Worm (Caenorhabditis elegans): ENCODE data around the gene srb-11.

srb-11 gene

ce11 chrIII:6479439-6479838 lies 13.3 kb downstream of the srb-11 start:
- TF ChIP-seq med-1 (GFP tag; optimal IDR thresholded peaks at IDR 0.05; ENCODE audit: insufficient read depth) = no peak
- TF ChIP-seq flt-1 (GFP tag; IDR thresholded peaks at IDR 0.05) = no peak
- TF ChIP-seq ztf-23 (GFP tag; IDR thresholded peaks at IDR 0.05) = no peak
- TF ChIP-seq ref-1 (GFP tag; conservative IDR thresholded peaks at IDR 0.05) = no peak
- TF ChIP-seq cog-1 (tag; optimal IDR thresholded peaks at IDR 0.05) = no peak
- no peak for TF ChIP-seq klf-2 (GFP tag; conservative IDR thresholded peaks at IDR 0.05)
- no peak for TF ChIP-seq tab-1 (GFP tag; IDR thresholded peaks at IDR 0.05)
- no peak for TF ChIP-seq ztf-29 (GFP tag; IDR thresholded peaks at IDR 0.05)
- TF ChIP-seq T22C8.4 (GFP tag; IDR thresholded peaks at IDR 0.05) = no peak

- TF ChIP-seq ztf-29 (GFP tag; IDR thresholded peaks at IDR 0.05) (no peak), cog-1 (tag; optimal IDR thresholded peaks at IDR 0.05) (no peak), ztf-23 (GFP tag; IDR thresholded peaks at IDR 0.05) (no peak), klf-2 (GFP tag; conservative IDR thresholded peaks at IDR 0.05) (no peak), T22C8.4 (GFP tag; IDR thresholded peaks at IDR 0.05) (no peak), tab-1 (GFP tag; IDR thresholded peaks at IDR 0.05) (no peak)
Observed at ce11 chrIII:6478256-6479004, 14.3 kb downstream of the srb-11 start, which contains the start of gene zip-8. Gene zip-8, plus strand, starts transcription at chrIII:6478955.

ce11 chrIII:6476380-6476779 lies 16.3 kb downstream of the srb-11 start:
- TF ChIP-seq klf-2 (GFP tag; conservative IDR thresholded peaks at IDR 0.05) (no peak), cog-1 (tag; optimal IDR thresholded peaks at IDR 0.05) (no peak), tab-1 (GFP tag; IDR thresholded peaks at IDR 0.05) (no peak), ztf-29 (GFP tag; IDR thresholded peaks at IDR 0.05) (no peak), flt-1 (GFP tag; IDR thresholded peaks at IDR 0.05) (no peak), ztf-23 (GFP tag; IDR thresholded peaks at IDR 0.05) (no peak), med-1 (GFP tag; optimal IDR thresholded peaks at IDR 0.05; ENCODE audit: insufficient read depth) (no peak), ref-1 (GFP tag; conservative IDR thresholded peaks at IDR 0.05) (no peak), T22C8.4 (GFP tag; IDR thresholded peaks at IDR 0.05) (no peak)

- no peak for TF ChIP-seq T22C8.4 (GFP tag; IDR thresholded peaks at IDR 0.05)
- no peak for TF ChIP-seq ztf-23 (GFP tag; IDR thresholded peaks at IDR 0.05)
- no peak for TF ChIP-seq ztf-29 (GFP tag; IDR thresholded peaks at IDR 0.05)
- no peak for TF ChIP-seq flt-1 (GFP tag; IDR thresholded peaks at IDR 0.05)
- TF ChIP-seq cog-1 (tag; optimal IDR thresholded peaks at IDR 0.05) = no peak
- no peak for TF ChIP-seq klf-2 (GFP tag; conservative IDR thresholded peaks at IDR 0.05)
- no peak for TF ChIP-seq tab-1 (GFP tag; IDR thresholded peaks at IDR 0.05)
- TF ChIP-seq ref-1 (GFP tag; conservative IDR thresholded peaks at IDR 0.05) = no peak
- TF ChIP-seq med-1 (GFP tag; optimal IDR thresholded peaks at IDR 0.05; ENCODE audit: insufficient read depth) = no peak
Observed at ce11 chrIII:6471451-6471850, 21.3 kb downstream of the srb-11 start, which contains the start of gene wht-6. Gene wht-6, plus strand, starts transcription at chrIII:6471751.

- TF ChIP-seq ztf-23 (GFP tag; IDR thresholded peaks at IDR 0.05) (no peak), T22C8.4 (GFP tag; IDR thresholded peaks at IDR 0.05) (no peak), flt-1 (GFP tag; IDR thresholded peaks at IDR 0.05) (no peak), tab-1 (GFP tag; IDR thresholded peaks at IDR 0.05) (no peak), cog-1 (tag; optimal IDR thresholded peaks at IDR 0.05) (no peak), ztf-29 (GFP tag; IDR thresholded peaks at IDR 0.05) (no peak), klf-2 (GFP tag; conservative IDR thresholded peaks at IDR 0.05) (no peak), ref-1 (GFP tag; conservative IDR thresholded peaks at IDR 0.05) (no peak), med-1 (GFP tag; optimal IDR thresholded peaks at IDR 0.05; ENCODE audit: insufficient read depth) (no peak)
Observed at ce11 chrIII:6467005-6467404, 25.7 kb downstream of the srb-11 start, which contains the start of gene T26A5.2. Gene T26A5.2, plus strand, starts transcription at chrIII:6467305.

ce11 chrIII:6464913-6465312 lies 27.8 kb downstream of the srb-11 start, which contains the start of gene nduf-2.2:
Gene nduf-2.2, plus strand, starts transcription at chrIII:6465222.
- TF ChIP-seq flt-1 (GFP tag; IDR thresholded peaks at IDR 0.05) (no peak), cog-1 (tag; optimal IDR thresholded peaks at IDR 0.05) (no peak), ztf-23 (GFP tag; IDR thresholded peaks at IDR 0.05) (no peak), med-1 (GFP tag; optimal IDR thresholded peaks at IDR 0.05; ENCODE audit: insufficient read depth) (no peak)

ce11 chrIII:6464113-6464571 lies 28.6 kb downstream of the srb-11 start:
- no peak for TF ChIP-seq ref-1 (GFP tag; conservative IDR thresholded peaks at IDR 0.05)
- peak; percentile 52; the same call in 1 of the 2 replicates for TF ChIP-seq ztf-29 (GFP tag; IDR thresholded peaks at IDR 0.05)
- TF ChIP-seq med-1 (GFP tag; optimal IDR thresholded peaks at IDR 0.05; ENCODE audit: insufficient read depth) = no peak
- 0 out of 2 replicates have a peak, but pooled peaks have one; percentile 6 for TF ChIP-seq ztf-23 (GFP tag; IDR thresholded peaks at IDR 0.05)

ce11 chrIII:6463679-6464078 lies 29.0 kb downstream of the srb-11 start, which contains the start of gene dlc-1:
Gene dlc-1, minus strand, starts transcription at chrIII:6463779.
- TF ChIP-seq ref-1 (GFP tag; conservative IDR thresholded peaks at IDR 0.05) = no peak
- TF ChIP-seq ztf-29 (GFP tag; IDR thresholded peaks at IDR 0.05) = no peak
- TF ChIP-seq tab-1 (GFP tag; IDR thresholded peaks at IDR 0.05) = no peak
- TF ChIP-seq T22C8.4 (GFP tag; IDR thresholded peaks at IDR 0.05) = no peak
- no peak for TF ChIP-seq ztf-23 (GFP tag; IDR thresholded peaks at IDR 0.05)
- no peak for TF ChIP-seq med-1 (GFP tag; optimal IDR thresholded peaks at IDR 0.05; ENCODE audit: insufficient read depth)
- no peak for TF ChIP-seq cog-1 (tag; optimal IDR thresholded peaks at IDR 0.05)
- TF ChIP-seq klf-2 (GFP tag; conservative IDR thresholded peaks at IDR 0.05) = no peak
- no peak for TF ChIP-seq flt-1 (GFP tag; IDR thresholded peaks at IDR 0.05)

- TF ChIP-seq ztf-23 (GFP tag; IDR thresholded peaks at IDR 0.05) (no peak), flt-1 (GFP tag; IDR thresholded peaks at IDR 0.05) (no peak), cog-1 (tag; optimal IDR thresholded peaks at IDR 0.05) (no peak), ztf-29 (GFP tag; IDR thresholded peaks at IDR 0.05) (no peak), tab-1 (GFP tag; IDR thresholded peaks at IDR 0.05) (no peak), med-1 (GFP tag; optimal IDR thresholded peaks at IDR 0.05; ENCODE audit: insufficient read depth) (no peak), T22C8.4 (GFP tag; IDR thresholded peaks at IDR 0.05) (no peak)
Observed at ce11 chrIII:6462610-6463009, 30.1 kb downstream of the srb-11 start, which contains the start of gene T26A5.8. Gene T26A5.8, minus strand, starts transcription at chrIII:6462856.

All from whole organism, midembryonic.